Worm (Caenorhabditis elegans): ENCODE data around the gene F55E10.1.

DNA sequence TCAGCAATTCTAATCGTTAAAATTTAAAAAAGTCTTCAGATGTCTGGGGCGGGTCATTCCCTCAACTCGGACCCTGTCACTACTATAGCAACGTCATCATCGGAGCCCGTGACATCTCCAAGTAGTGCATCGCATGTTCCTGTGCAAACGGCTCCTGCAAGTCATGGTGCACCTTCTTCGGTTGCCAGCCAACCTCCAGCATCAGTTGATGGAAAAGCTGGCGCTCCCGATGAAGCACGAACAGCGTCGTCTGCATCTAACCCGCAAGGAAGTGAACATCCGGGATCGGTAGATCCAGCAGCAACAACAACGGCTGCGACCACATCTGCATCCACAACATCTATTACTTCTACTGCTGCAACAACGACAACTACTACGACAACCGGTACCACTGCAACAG lies 47.2 kb upstream of the F55E10.1 start, which contains the start of gene R09F10.3:
- no peak for TF ChIP-seq nhr-237 (tag; optimal IDR thresholded peaks at IDR 0.05)
- TF ChIP-seq skn-1 (tag; optimal IDR thresholded peaks at IDR 0.05): no peak
- TF ChIP-seq snpc-4 (tag; optimal IDR thresholded peaks at IDR 0.05): no peak
- no peak for TF ChIP-seq unc-62 (GFP tag; optimal IDR thresholded peaks at IDR 0.05)
- no peak for TF ChIP-seq ztf-11 (tag; optimal IDR thresholded peaks at IDR 0.05)
- no peak for TF ChIP-seq unc-30 (tag; optimal IDR thresholded peaks at IDR 0.05)
- no peak for TF ChIP-seq C16A3.4 (tag; optimal IDR thresholded peaks at IDR 0.05)
- no peak for TF ChIP-seq nhr-77 (tag; optimal IDR thresholded peaks at IDR 0.05)
- TF ChIP-seq isw-1 (GFP tag; IDR thresholded peaks at IDR 0.05): no peak
- TF ChIP-seq jun-1 (tag; optimal IDR thresholded peaks at IDR 0.05): no peak
- TF ChIP-seq lir-3 (tag; optimal IDR thresholded peaks at IDR 0.05; ENCODE audit: poor library complexity): no peak

Data from whole organism, L1 larva.